Fruit fly (Drosophila melanogaster) whole organism, embryonic: ENCODE results near the gene CG5665.

Source experiments
- Asciz ChIP-seq: fragments of 200-800 bp; sonication (Bioruptor generic); optimal IDR thresholded peaks from 2 replicates; lab custom pipeline; 2017; ENCODE audit warnings: missing biosample characterization, mild to moderate bottlenecking, missing genetic modification characterization, missing genetic modification reagents
- BEAF-32 ChIP-seq: fragments of 200-800 bp; sonication (Bioruptor generic); optimal IDR thresholded peaks from 3 replicates; lab custom pipeline; 2017; ENCODE audit warnings: missing biosample characterization, missing genetic modification characterization, mild to moderate bottlenecking, moderate library complexity, missing genetic modification reagents
- CG11504 ChIP-seq: fragments of 200-800 bp; sonication (Bioruptor generic); optimal IDR thresholded peaks from 3 replicates; lab custom pipeline; 2019; ENCODE audit warnings: missing biosample characterization, mild to moderate bottlenecking, missing genetic modification characterization, moderate library complexity
- CG12769 ChIP-seq: fragments of 200-800 bp; sonication (Bioruptor generic); optimal IDR thresholded peaks from 2 replicates; lab custom pipeline; 2019; ENCODE audit warnings: missing biosample characterization, mild to moderate bottlenecking, missing genetic modification characterization, moderate library complexity
- CG13287 ChIP-seq: fragments of 200-800 bp; sonication (Bioruptor generic); IDR thresholded peaks from 2 replicates; pipeline ENCODE4 v1.3.6; 2022; ENCODE audit warnings: missing biosample characterization, missing genetic modification characterization; ENCODE audit not compliant: partially characterized antibody
- CG15479 ChIP-seq: fragments of 200-800 bp; sonication (Bioruptor generic); optimal IDR thresholded peaks from 3 replicates; lab custom pipeline; 2019; ENCODE audit warnings: missing biosample characterization, mild to moderate bottlenecking, missing genetic modification characterization, moderate library complexity
- CG17385 ChIP-seq: fragments of 200-800 bp; sonication (Bioruptor generic); optimal IDR thresholded peaks from 3 replicates; lab custom pipeline; 2018; ENCODE audit warnings: missing biosample characterization, mild to moderate bottlenecking, missing genetic modification characterization
- CG2199 ChIP-seq: fragments of 200-800 bp; sonication (Bioruptor generic); IDR thresholded peaks from 3 replicates; pipeline ENCODE4 v1.3.6; 2022; ENCODE audit warnings: missing biosample characterization, missing genetic modification characterization
- CG8290 ChIP-seq, 3 experiments: fragments of 200-800 bp; sonication (Bioruptor generic); optimal IDR thresholded peaks; 2 replicates each; lab custom pipeline; 2016 to 2019; ENCODE audit warnings: missing biosample characterization in 3 of 3, missing genetic modification characterization in 3 of 3, mild to moderate bottlenecking in 2 of 3, moderate library complexity in 1 of 3
- CrebB ChIP-seq: fragments of 200-800 bp; sonication (Bioruptor generic); optimal IDR thresholded peaks from 3 replicates; lab custom pipeline; 2018; ENCODE audit warnings: missing biosample characterization, mild to moderate bottlenecking, missing genetic modification characterization
- Dbx ChIP-seq: fragments of 200-800 bp; sonication (Bioruptor generic); IDR thresholded peaks from 3 replicates; pipeline ENCODE4 v1.3.6; 2022; ENCODE audit warnings: missing biosample characterization, missing genetic modification characterization
- Deaf1 ChIP-seq: fragments of 200-800 bp; optimal IDR thresholded peaks from 3 replicates; lab custom pipeline; 2019; ENCODE audit warnings: missing biosample characterization, mild to moderate bottlenecking, missing genetic modification characterization, moderate library complexity
- Doc3 ChIP-seq: fragments of 200-800 bp; sonication (Bioruptor generic); IDR thresholded peaks from 3 replicates; pipeline ENCODE4 v1.3.6; 2022; ENCODE audit warnings: missing biosample characterization, missing genetic modification characterization; ENCODE audit not compliant: partially characterized antibody
- Dref ChIP-seq: fragments of 200-800 bp; sonication (Bioruptor generic); IDR thresholded peaks from 2 replicates; pipeline ENCODE4 v1.3.6; 2022; ENCODE audit warnings: missing biosample characterization, missing genetic modification characterization
- E2f1 ChIP-seq: fragments of 200-800 bp; sonication (Bioruptor generic); IDR thresholded peaks from 2 replicates; pipeline ENCODE4 v1.3.6; 2022; ENCODE audit warnings: missing biosample characterization, missing genetic modification characterization
- ERR ChIP-seq: fragments of 200-800 bp; sonication (Bioruptor generic); optimal IDR thresholded peaks from 2 replicates; lab custom pipeline; 2016; ENCODE audit warnings: missing biosample characterization, missing genetic modification characterization
- GATAe ChIP-seq: fragments of 200-800 bp; sonication (Bioruptor generic); conservative IDR thresholded peaks from 2 replicates; pipeline ENCODE4 v1.3.6; 2022; ENCODE audit warnings: missing biosample characterization, missing genetic modification characterization
- HmgZ ChIP-seq: fragments of 200-800 bp; sonication (Bioruptor generic); optimal IDR thresholded peaks from 2 replicates; lab custom pipeline; 2018; ENCODE audit warnings: missing biosample characterization, mild to moderate bottlenecking, missing genetic modification characterization
- Hr78 ChIP-seq, 2 experiments: fragments of 200-800 bp in 1 of 2; fragments of >200 bp in 1 of 2; sonication (Bioruptor generic) in 1 of 2; optimal IDR thresholded peaks; 2 replicates each; lab custom pipeline; 2017 to 2019; ENCODE audit warnings: missing biosample characterization in 2 of 2, missing genetic modification characterization in 2 of 2, mild to moderate bottlenecking in 1 of 2, moderate library complexity in 1 of 2
- Med ChIP-seq: fragments of 200-800 bp; sonication (Bioruptor generic); peaks from one replicate; lab custom pipeline; 2016; ENCODE audit warnings: missing biosample characterization, missing genetic modification characterization, mild to moderate bottlenecking, inconsistent platforms, moderate library complexity
- NFAT ChIP-seq: fragments of 200-800 bp; sonication (Bioruptor generic); IDR thresholded peaks from 2 replicates; pipeline ENCODE4 v1.3.6; 2022; ENCODE audit warnings: missing biosample characterization, missing genetic modification characterization
- Oli ChIP-seq: fragments of 200-800 bp; sonication (Bioruptor generic); optimal IDR thresholded peaks from 2 replicates; lab custom pipeline; 2018; ENCODE audit warnings: missing biosample characterization, mild to moderate bottlenecking, missing genetic modification characterization, moderate library complexity
- Sry-β ChIP-seq: fragments of 200-800 bp; sonication (Bioruptor generic); optimal IDR thresholded peaks from 2 replicates; lab custom pipeline; 2018; ENCODE audit warnings: missing biosample characterization, mild to moderate bottlenecking, missing genetic modification characterization, moderate library complexity
- Vsx1 ChIP-seq: fragments of 200-800 bp; sonication (Bioruptor generic); optimal IDR thresholded peaks from 2 replicates; lab custom pipeline; 2017; ENCODE audit warnings: missing biosample characterization, mild to moderate bottlenecking, missing genetic modification characterization, missing genetic modification reagents
- abd-A ChIP-seq: fragments of 200-800 bp; sonication (Bioruptor generic); optimal IDR thresholded peaks from 3 replicates; lab custom pipeline; 2019; ENCODE audit warnings: missing biosample characterization, mild to moderate bottlenecking, missing genetic modification characterization, moderate library complexity
- al ChIP-seq: fragments of 200-800 bp; sonication (Bioruptor generic); IDR thresholded peaks from 2 replicates; pipeline ENCODE4 v1.3.6; 2022; ENCODE audit warnings: missing biosample characterization, missing genetic modification characterization
- ara ChIP-seq: fragments of 200-800 bp; sonication (Bioruptor generic); IDR thresholded peaks from 2 replicates; pipeline ENCODE4 v1.3.6; 2022; ENCODE audit warnings: missing biosample characterization, missing genetic modification characterization
- chif ChIP-seq, 2 experiments: fragments of 200-800 bp; sonication (Bioruptor generic); optimal IDR thresholded peaks; 3 replicates each; lab custom pipeline; 2016; ENCODE audit warnings: missing biosample characterization in 2 of 2, missing genetic modification characterization in 2 of 2
- chinmo ChIP-seq: fragments of 200-800 bp; sonication (Bioruptor generic); IDR thresholded peaks from 4 replicates; pipeline ENCODE4 v1.3.6; 2022; ENCODE audit warnings: missing biosample characterization, missing genetic modification characterization; ENCODE audit not compliant: partially characterized antibody
- crol ChIP-seq: fragments of 200-800 bp; sonication (Bioruptor generic); IDR thresholded peaks from 2 replicates; pipeline ENCODE4 v1.3.6; 2022; ENCODE audit warnings: missing biosample characterization, missing genetic modification characterization
- cwo ChIP-seq: fragments of 200-800 bp; sonication (Bioruptor generic); optimal IDR thresholded peaks from 3 replicates; lab custom pipeline; 2017; ENCODE audit warnings: missing biosample characterization, missing genetic modification characterization, mild to moderate bottlenecking, moderate library complexity, missing genetic modification reagents
- ems ChIP-seq: fragments of 200-800 bp; sonication (Bioruptor generic); optimal IDR thresholded peaks from 3 replicates; lab custom pipeline; 2016; ENCODE audit warnings: missing biosample characterization, missing genetic modification characterization
- exex ChIP-seq: fragments of 200-800 bp; sonication (Bioruptor generic); optimal IDR thresholded peaks from 4 replicates; lab custom pipeline; 2018; ENCODE audit warnings: missing biosample characterization, mild to moderate bottlenecking, missing genetic modification characterization, moderate library complexity
- grau ChIP-seq: fragments of 200-800 bp; optimal IDR thresholded peaks from 3 replicates; lab custom pipeline; 2019; ENCODE audit warnings: missing biosample characterization, mild to moderate bottlenecking, missing genetic modification characterization, moderate library complexity
- ham ChIP-seq: fragments of 200-800 bp; sonication (Bioruptor generic); IDR thresholded peaks from 2 replicates; pipeline ENCODE4 v1.3.6; 2022; ENCODE audit warnings: missing biosample characterization, missing genetic modification characterization
- kay ChIP-seq: fragments of 200-800 bp; sonication (Bioruptor generic); optimal IDR thresholded peaks from 2 replicates; lab custom pipeline; 2016; ENCODE audit warnings: missing biosample characterization, missing genetic modification characterization
- lab ChIP-seq: fragments of 200-800 bp; sonication (Bioruptor generic); optimal IDR thresholded peaks from 3 replicates; lab custom pipeline; 2017; ENCODE audit warnings: missing biosample characterization, missing genetic modification characterization, mild to moderate bottlenecking, moderate library complexity, missing genetic modification reagents
- lbe ChIP-seq: fragments of 200-800 bp; sonication (Bioruptor generic); optimal IDR thresholded peaks from 2 replicates; lab custom pipeline; 2016; ENCODE audit warnings: missing biosample characterization, mild to moderate bottlenecking, missing genetic modification characterization
- mirr ChIP-seq: fragments of 200-800 bp; sonication (Bioruptor generic); optimal IDR thresholded peaks from 3 replicates; lab custom pipeline; 2018; ENCODE audit warnings: missing biosample characterization, mild to moderate bottlenecking, missing genetic modification characterization
- nerfin-1 ChIP-seq: fragments of 200-800 bp; sonication (Bioruptor generic); optimal IDR thresholded peaks from 3 replicates; lab custom pipeline; 2019; ENCODE audit warnings: missing biosample characterization, mild to moderate bottlenecking, missing genetic modification characterization, moderate library complexity
- ranshi ChIP-seq: fragments of 200-800 bp; sonication (Bioruptor generic); IDR thresholded peaks from 2 replicates; pipeline ENCODE4 v1.3.6; 2022; ENCODE audit warnings: missing biosample characterization, missing genetic modification characterization
- sens ChIP-seq: fragments of 200-800 bp; sonication (Bioruptor generic); peaks from one replicate; lab custom pipeline; 2016; ENCODE audit warnings: missing biosample characterization, missing genetic modification characterization
- sima ChIP-seq: fragments of 200-800 bp; sonication (Bioruptor generic); optimal IDR thresholded peaks from 2 replicates; lab custom pipeline; 2016; ENCODE audit warnings: missing biosample characterization, missing genetic modification characterization
- slp2 ChIP-seq: fragments of 200-800 bp; sonication (Bioruptor generic); optimal IDR thresholded peaks from 2 replicates; lab custom pipeline; 2016; ENCODE audit warnings: missing biosample characterization, missing genetic modification characterization
- sob ChIP-seq: fragments of 200-800 bp; sonication (Bioruptor generic); IDR thresholded peaks from 2 replicates; pipeline ENCODE4 v1.3.6; 2022; ENCODE audit warnings: missing biosample characterization, missing genetic modification characterization
- vvl ChIP-seq: fragments of 200-800 bp; sonication (Bioruptor generic); IDR thresholded peaks from 2 replicates; pipeline ENCODE4 v1.3.6; 2022; ENCODE audit warnings: missing biosample characterization, missing genetic modification characterization
- z ChIP-seq: fragments of 200-800 bp; sonication (Bioruptor generic); IDR thresholded peaks from 3 replicates; pipeline ENCODE4 v1.3.6; 2022; ENCODE audit warnings: missing biosample characterization, missing genetic modification characterization

The CG5665 gene

dm6 chr3L:20385969-20386370, 27.7 kb downstream of the CG5665 start (continued):
- TF ChIP-seq slp2 (GFP tag; lab: Kevin White, UChicago) (no peak), Dref (GFP tag; lab: Robert Waterston, UW) (0 out of 2 replicates have a peak, but pooled peaks have one; percentile 15), sens (peak; percentile 65), vvl (peak; percentile 74), Sry-β (GFP tag; lab: Kevin White, UChicago) (no peak), abd-A (peak; percentile 75), E2f1 (GFP tag; lab: Robert Waterston, UW) (no peak), CG8290 (GFP tag; optimal IDR thresholded peaks at IDR 0.05; lab: Kevin White, UChicago) (no peak), CG8290 (tag; optimal IDR thresholded peaks at IDR 0.05; lab: Kevin White, UChicago) (peak in 1 of 2 experiments; percentile 34), CG13287 (GFP tag; lab: Robert Waterston, UW) (peak; percentile 26; the same call in 1 of the 2 replicates), grau (tag; lab: Kevin White, UChicago) (no peak), ham (GFP tag; lab: Robert Waterston, UW) (no peak), Asciz (GFP tag; lab: Kevin White, UChicago) (no peak), lab (GFP tag; lab: Kevin White, UChicago) (peak; percentile 38), CG12769 (tag; lab: Kevin White, UChicago) (peak; percentile 81), ranshi (GFP tag; lab: Robert Waterston, UW) (0 out of 2 replicates have a peak, but pooled peaks have one; percentile 14), kay (no peak), sob (GFP tag; lab: Robert Waterston, UW) (peak; percentile 38; the same call in 1 of the 2 replicates), sima (GFP tag; lab: Kevin White, UChicago) (no peak), Deaf1 (tag; lab: Kevin White, UChicago) (peak; percentile 41)

dm6 chr3L:20387038-20387842, 28.9 kb downstream of the CG5665 start:
- no peak for TF ChIP-seq nerfin-1 (tag; lab: Kevin White, UChicago)
- TF ChIP-seq NFAT (GFP tag; lab: Robert Waterston, UW): no peak
- peak; percentile 77 for TF ChIP-seq exex (tag; lab: Kevin White, UChicago)
- TF ChIP-seq crol (GFP tag; lab: Robert Waterston, UW): no peak
- TF ChIP-seq CG15479: no peak
- no peak for TF ChIP-seq Doc3 (GFP tag; lab: Robert Waterston, UW)
- peak; percentile 62 for TF ChIP-seq GATAe (GFP tag; lab: Robert Waterston, UW)
- TF ChIP-seq Med: peak; percentile 69
- peak; percentile 13 for TF ChIP-seq CrebB (tag; lab: Kevin White, UChicago)
- TF ChIP-seq lab (GFP tag; lab: Kevin White, UChicago): peak; percentile 65
- no peak for TF ChIP-seq z (GFP tag; lab: Robert Waterston, UW)
- peak in 1 of 2 experiments; percentile 1 for TF ChIP-seq Hr78 (GFP tag; optimal IDR thresholded peaks at IDR 0.05; lab: Kevin White, UChicago)
- TF ChIP-seq lbe (GFP tag; lab: Kevin White, UChicago): peak; percentile 16
- no peak for TF ChIP-seq ERR (GFP tag; lab: Kevin White, UChicago)
- no peak for TF ChIP-seq BEAF-32 (GFP tag; lab: Kevin White, UChicago)
- peak; percentile 89; the same call in 2 of the 3 replicates for TF ChIP-seq CG2199 (GFP tag; lab: Robert Waterston, UW)
- TF ChIP-seq Vsx1 (GFP tag; lab: Kevin White, UChicago): peak; percentile 55
- no peak for TF ChIP-seq ara
- no peak for TF ChIP-seq al (GFP tag; lab: Robert Waterston, UW)
- no peak for TF ChIP-seq Oli (tag; lab: Kevin White, UChicago)
- TF ChIP-seq chif (GFP tag; optimal IDR thresholded peaks at IDR 0.05; lab: Kevin White, UChicago): no peak
- peak; percentile 45 for TF ChIP-seq HmgZ (tag; lab: Kevin White, UChicago)
- no peak for TF ChIP-seq ems (GFP tag; lab: Kevin White, UChicago)
- TF ChIP-seq chinmo (GFP tag; lab: Robert Waterston, UW): 0 out of 4 replicates have a peak, but pooled peaks have one; percentile 41
- TF ChIP-seq cwo: peak; percentile 72
- TF ChIP-seq CG17385 (GFP tag; lab: Kevin White, UChicago): no peak
- TF ChIP-seq CG11504 (tag; lab: Kevin White, UChicago): no peak
- no peak for TF ChIP-seq Dbx (GFP tag; lab: Robert Waterston, UW)
- peak; percentile 42 for TF ChIP-seq mirr (GFP tag; lab: Kevin White, UChicago)
